Worm (Caenorhabditis elegans) whole organism, L4/young adult: ENCODE data around the gene T19C3.7.

Experiments used
- W03F9.2 ChIP-seq: fragments of 150-350 bp; optimal IDR thresholded peaks from 2 replicates; lab custom pipeline; 2014; ENCODE audit warnings: missing biosample characterization, missing genetic modification characterization
- dao-5 ChIP-seq: sonication (generic microtip); optimal IDR thresholded peaks from 2 replicates; lab custom pipeline; 2016; ENCODE audit warnings: missing genotype, missing genetic modification characterization, moderate library complexity, missing compliant biosample characterization
- him-1 ChIP-seq: sonication (generic microtip); optimal IDR thresholded peaks from 2 replicates; lab custom pipeline; 2016; ENCODE audit warnings: missing genotype, missing genetic modification reagents, missing genetic modification characterization, missing compliant biosample characterization

ce11 chrIII:670994-671393 lies 35.0 kb upstream of the T19C3.7 start:
- TF ChIP-seq him-1 (tag; lab: Kevin White, UChicago): peak; percentile 2
- no peak for TF ChIP-seq dao-5 (tag; lab: Kevin White, UChicago)
- TF ChIP-seq W03F9.2 (tag; lab: Kevin White, UChicago): no peak
